Worm (Caenorhabditis elegans): ENCODE data around the gene ZK550.2.

- TF ChIP-seq snpc-4 (tag; optimal IDR thresholded peaks at IDR 0.05), result no peak
- TF ChIP-seq ceh-43 (GFP tag; optimal IDR thresholded peaks at IDR 0.05), result no peak
- no peak for TF ChIP-seq mls-2 (tag; optimal IDR thresholded peaks at IDR 0.05)
- TF ChIP-seq nhr-76 (tag; optimal IDR thresholded peaks at IDR 0.05), result no peak
- TF ChIP-seq unc-62 (GFP tag; optimal IDR thresholded peaks at IDR 0.05), result no peak
- no peak for TF ChIP-seq nhr-2 (tag; optimal IDR thresholded peaks at IDR 0.05)
These were observed 1.8 kb downstream of the ZK550.2 start for ce11 chrIV:17247184-17247583.

Measured in whole organism, mixed stage, embryonic.